Worm (Caenorhabditis elegans) whole organism, L1 larva: ENCODE results near the gene VW02B12L.2.
A peak's percentile ranks its signal among the peaks of the same experiment; 100 is the strongest.

ENCODE experiments used
- C34B4.2 ChIP-seq: sonication (generic microtip); optimal IDR thresholded peaks from 2 replicates; lab custom pipeline; 2017; ENCODE audit warnings: mild to moderate bottlenecking, missing genetic modification characterization, missing compliant biosample characterization
- Y116A8C.19 ChIP-seq: sonication (generic microtip); optimal IDR thresholded peaks from 2 replicates; lab custom pipeline; 2016; ENCODE audit warnings: missing compliant biosample characterization, missing genetic modification characterization, borderline replicate concordance
- aha-1 ChIP-seq: fragments of 150-350 bp; optimal IDR thresholded peaks from 2 replicates; lab custom pipeline; 2014; ENCODE audit warnings: missing biosample characterization, missing genetic modification characterization
- alr-1 ChIP-seq: fragments of 200-800 bp; sonication (Bioruptor generic); optimal IDR thresholded peaks from 2 replicates; lab custom pipeline; 2018; ENCODE audit warnings: borderline replicate concordance, mild to moderate bottlenecking, missing genetic modification characterization, missing compliant biosample characterization
- aly-2 ChIP-seq: fragments of 150-350 bp; optimal IDR thresholded peaks from 2 replicates; lab custom pipeline; 2014; ENCODE audit warnings: missing biosample characterization, missing genetic modification characterization
- ceh-63 ChIP-seq: fragments of 200-800 bp; sonication (Bioruptor generic); optimal IDR thresholded peaks from 2 replicates; lab custom pipeline; 2018; ENCODE audit warnings: mild to moderate bottlenecking, missing genetic modification characterization, missing compliant biosample characterization
- ceh-88 ChIP-seq: fragments of 200-800 bp; sonication (Bioruptor generic); IDR thresholded peaks from 2 replicates; pipeline ENCODE4 v1.3.6; 2022; ENCODE audit warnings: missing genetic modification characterization, missing compliant biosample characterization
- ces-1 ChIP-seq: fragments of 150-350 bp; optimal IDR thresholded peaks from 2 replicates; lab custom pipeline; 2014; ENCODE audit warnings: missing biosample characterization, missing genetic modification reagents, missing genetic modification characterization
- dpl-1 ChIP-seq, 3 experiments: fragments of 150-350 bp in 2 of 3; sonication (generic microtip) in 1 of 3; optimal IDR thresholded peaks; 2 replicates each; lab custom pipeline; 2014 to 2017; ENCODE audit warnings: missing biosample characterization in 3 of 3, missing genetic modification characterization in 3 of 3, missing genetic modification reagents in 3 of 3
- efl-1 ChIP-seq, 4 experiments: fragments of 150-350 bp; optimal IDR thresholded peaks in 3 of 4; peaks in 1 of 4; 1 replicate in 1 of 4; 2 replicates in 3 of 4; lab custom pipeline; 2014; ENCODE audit warnings: missing biosample characterization in 2 of 4, missing genetic modification characterization in 2 of 4, missing genetic modification reagents in 2 of 4
- efl-3 ChIP-seq: fragments of 200-800 bp; sonication (Bioruptor generic); optimal IDR thresholded peaks from 2 replicates; lab custom pipeline; 2018; ENCODE audit warnings: mild to moderate bottlenecking, missing genetic modification characterization, missing compliant biosample characterization
- egl-13 ChIP-seq: sonication (generic microtip); optimal IDR thresholded peaks from 2 replicates; lab custom pipeline; 2016; ENCODE audit warnings: missing genotype, missing genetic modification reagents, missing genetic modification characterization, missing compliant biosample characterization
- elt-3 ChIP-seq, 6 experiments: fragments of 150-350 bp in 1 of 6; sonication (generic microtip); optimal IDR thresholded peaks; 2 replicates each; lab custom pipeline; 2017 to 2018; ENCODE audit warnings: missing biosample characterization in 6 of 6, missing genetic modification characterization in 6 of 6, inconsistent platforms in 1 of 6
- ets-5 ChIP-seq: fragments of 200-800 bp; sonication (Bioruptor generic); IDR thresholded peaks from 2 replicates; pipeline ENCODE4 v1.3.6; 2022; ENCODE audit warnings: missing genetic modification characterization, missing compliant biosample characterization
- fkh-4 ChIP-seq: sonication (generic microtip); optimal IDR thresholded peaks from 2 replicates; lab custom pipeline; 2016; ENCODE audit warnings: missing compliant biosample characterization, missing genetic modification characterization, borderline replicate concordance
- fkh-8 ChIP-seq: sonication (generic microtip); optimal IDR thresholded peaks from 2 replicates; lab custom pipeline; 2016; ENCODE audit warnings: mild to moderate bottlenecking, missing genetic modification characterization, missing compliant biosample characterization
- grh-1 ChIP-seq: fragments of 200-800 bp; sonication (Bioruptor generic); IDR thresholded peaks from 2 replicates; pipeline ENCODE4 v1.3.6; 2022; ENCODE audit warnings: missing genetic modification reagents, missing genetic modification characterization, missing compliant biosample characterization
- hlh-4 ChIP-seq: sonication (generic microtip); optimal IDR thresholded peaks from 2 replicates; lab custom pipeline; 2016; ENCODE audit warnings: mild to moderate bottlenecking, missing genetic modification characterization, missing compliant biosample characterization
- hpl-2 ChIP-seq: fragments of 150-350 bp; optimal IDR thresholded peaks from 2 replicates; lab custom pipeline; 2014; ENCODE audit warnings: missing biosample characterization, missing genetic modification reagents, missing genetic modification characterization
- irx-1 ChIP-seq: sonication (generic microtip); optimal IDR thresholded peaks from 2 replicates; lab custom pipeline; 2016; ENCODE audit warnings: missing genetic modification characterization, missing compliant biosample characterization
- isw-1 ChIP-seq: fragments of 200-800 bp; sonication (Bioruptor generic); IDR thresholded peaks from 2 replicates; pipeline ENCODE4 v1.3.6; 2022; ENCODE audit warnings: missing genetic modification characterization, missing compliant biosample characterization
- lin-13 ChIP-seq: fragments of 150-350 bp; optimal IDR thresholded peaks from 2 replicates; lab custom pipeline; 2014; ENCODE audit warnings: missing biosample characterization, missing genetic modification reagents, missing genetic modification characterization
- lin-15B ChIP-seq: fragments of 150-350 bp; sonication (generic microtip); optimal IDR thresholded peaks from 3 replicates; lab custom pipeline; 2014; ENCODE audit warnings: missing biosample characterization, missing genetic modification characterization
- lin-35 ChIP-seq, 2 experiments: fragments of 150-350 bp; optimal IDR thresholded peaks; 2 replicates each; lab custom pipeline; 2014; ENCODE audit warnings: missing biosample characterization in 2 of 2, missing genetic modification characterization in 2 of 2, missing genetic modification reagents in 2 of 2
- lin-39 ChIP-seq: fragments of 150-350 bp; optimal IDR thresholded peaks from 2 replicates; lab custom pipeline; 2014; ENCODE audit warnings: missing biosample characterization, missing genetic modification reagents, missing genetic modification characterization
- lsy-2 ChIP-seq, 2 experiments: fragments of 150-350 bp; optimal IDR thresholded peaks; 2 replicates each; lab custom pipeline; 2014; ENCODE audit warnings: missing biosample characterization in 2 of 2, missing genetic modification characterization in 2 of 2
- mab-9 ChIP-seq: fragments of 200-800 bp; sonication (Bioruptor generic); IDR thresholded peaks from 2 replicates; pipeline ENCODE4 v1.3.6; 2022; ENCODE audit warnings: missing genetic modification reagents, missing genetic modification characterization, missing compliant biosample characterization
- mef-2 ChIP-seq: fragments of 150-350 bp; optimal IDR thresholded peaks from 2 replicates; lab custom pipeline; 2014; ENCODE audit warnings: missing biosample characterization, missing genetic modification characterization
- mep-1 ChIP-seq: fragments of 150-350 bp; optimal IDR thresholded peaks from 2 replicates; lab custom pipeline; 2014; ENCODE audit warnings: missing biosample characterization, missing genetic modification characterization
- nhr-11 ChIP-seq: fragments of 150-350 bp; optimal IDR thresholded peaks from 2 replicates; lab custom pipeline; 2014; ENCODE audit warnings: missing biosample characterization, missing genetic modification characterization
- nhr-19 ChIP-seq: fragments of 200-800 bp; sonication (Bioruptor generic); conservative IDR thresholded peaks from 2 replicates; pipeline ENCODE4 v1.3.6; 2022; ENCODE audit warnings: missing genetic modification characterization, missing compliant biosample characterization
- nhr-20 ChIP-seq: sonication (generic microtip); optimal IDR thresholded peaks from 2 replicates; lab custom pipeline; 2016; ENCODE audit warnings: mild to moderate bottlenecking, missing genetic modification characterization, missing compliant biosample characterization
- nhr-237 ChIP-seq: fragments of 150-350 bp; optimal IDR thresholded peaks from 2 replicates; lab custom pipeline; 2014; ENCODE audit warnings: missing biosample characterization, missing genetic modification characterization
- nhr-47 ChIP-seq: sonication (generic microtip); optimal IDR thresholded peaks from 2 replicates; lab custom pipeline; 2016; ENCODE audit warnings: mild to moderate bottlenecking, missing genetic modification characterization, moderate library complexity, missing compliant biosample characterization
- nhr-71 ChIP-seq: sonication (generic microtip); optimal IDR thresholded peaks from 2 replicates; lab custom pipeline; 2016; ENCODE audit warnings: mild to moderate bottlenecking, missing genetic modification characterization, moderate library complexity, missing compliant biosample characterization
- nhr-76 ChIP-seq: sonication (generic microtip); optimal IDR thresholded peaks from 2 replicates; lab custom pipeline; 2017; ENCODE audit warnings: missing biosample characterization, missing genetic modification characterization
- nhr-84 ChIP-seq: sonication (generic microtip); optimal IDR thresholded peaks from 2 replicates; lab custom pipeline; 2017; ENCODE audit warnings: missing biosample characterization, missing genetic modification characterization
- nhr-85 ChIP-seq: sonication (generic microtip); peaks from one replicate; lab custom pipeline; 2016; ENCODE audit warnings: missing genetic modification characterization, inconsistent platforms, missing compliant biosample characterization
- nhr-90 ChIP-seq: sonication (generic microtip); optimal IDR thresholded peaks from 2 replicates; lab custom pipeline; 2016; ENCODE audit warnings: mild to moderate bottlenecking, missing genetic modification characterization, missing compliant biosample characterization; ENCODE audit not compliant: poor library complexity
- pag-3 ChIP-seq: sonication (generic microtip); optimal IDR thresholded peaks from 2 replicates; lab custom pipeline; 2017; ENCODE audit warnings: missing genetic modification characterization, mild to moderate bottlenecking, missing compliant biosample characterization, antibody characterized with exemption, borderline replicate concordance; ENCODE audit not compliant: insufficient read depth
- pax-3 ChIP-seq: fragments of 200-800 bp; sonication (Bioruptor generic); optimal IDR thresholded peaks from 2 replicates; lab custom pipeline; 2018; ENCODE audit warnings: mild to moderate bottlenecking, missing genetic modification characterization, moderate library complexity, missing compliant biosample characterization
- pqm-1 ChIP-seq: sonication (generic microtip); optimal IDR thresholded peaks from 3 replicates; lab custom pipeline; 2017; ENCODE audit warnings: missing biosample characterization, missing genetic modification characterization
- skn-1 ChIP-seq: fragments of 150-350 bp; optimal IDR thresholded peaks from 2 replicates; lab custom pipeline; 2014; ENCODE audit warnings: missing biosample characterization, missing genetic modification characterization
- snu-23 ChIP-seq: sonication (generic microtip); optimal IDR thresholded peaks from 2 replicates; lab custom pipeline; 2016; ENCODE audit warnings: missing genetic modification characterization, missing compliant biosample characterization
- sox-4 ChIP-seq: sonication (generic microtip); optimal IDR thresholded peaks from 2 replicates; lab custom pipeline; 2016; ENCODE audit warnings: missing genetic modification characterization, missing compliant biosample characterization
- tlp-1 ChIP-seq: fragments of 150-350 bp; optimal IDR thresholded peaks from 2 replicates; lab custom pipeline; 2014; ENCODE audit warnings: missing biosample characterization, missing genetic modification characterization
- unc-130 ChIP-seq: fragments of 150-350 bp; optimal IDR thresholded peaks from 2 replicates; lab custom pipeline; 2017; ENCODE audit warnings: missing biosample characterization, missing genetic modification characterization, inconsistent platforms
- unc-62 ChIP-seq: fragments of 150-350 bp; optimal IDR thresholded peaks from 2 replicates; lab custom pipeline; 2014; ENCODE audit warnings: missing biosample characterization, missing genetic modification reagents, missing genetic modification characterization
- unc-98 ChIP-seq: fragments of 200-800 bp; sonication (Bioruptor generic); IDR thresholded peaks from 2 replicates; pipeline ENCODE4 v1.3.6; 2022; ENCODE audit warnings: missing genetic modification characterization, missing compliant biosample characterization
- vab-15 ChIP-seq: sonication (generic microtip); optimal IDR thresholded peaks from 2 replicates; lab custom pipeline; 2017; ENCODE audit warnings: missing genotype, mild to moderate bottlenecking, missing genetic modification characterization, missing compliant biosample characterization
- zip-4 ChIP-seq: fragments of 200-800 bp; sonication (Bioruptor generic); optimal IDR thresholded peaks from 2 replicates; lab custom pipeline; 2018; ENCODE audit warnings: mild to moderate bottlenecking, missing genetic modification characterization, moderate library complexity, missing compliant biosample characterization

VW02B12L.2 gene

ce11 chrII:11453025-11453424 lies 12.9 kb upstream of the VW02B12L.2 start, which contains the start of gene rsp-1 (continued):
- TF ChIP-seq efl-1 (optimal IDR thresholded peaks at IDR 0.05; lab: Kevin White, UChicago) (peak; percentile 88 to 90), efl-1 (GFP tag; optimal IDR thresholded peaks at IDR 0.05 in 1 of 2; lab: Kevin White, UChicago) (peak; percentile 84 to 98), nhr-20 (tag; lab: Kevin White, UChicago) (peak; percentile 94), isw-1 (GFP tag; lab: Robert Waterston, UW) (peak; percentile 87), mab-9 (no peak), irx-1 (tag; lab: Kevin White, UChicago) (peak; percentile 76), nhr-19 (GFP tag; lab: Robert Waterston, UW) (peak; percentile 90), vab-15 (tag; lab: Kevin White, UChicago) (peak; percentile 67), alr-1 (no peak), mep-1 (peak; percentile 84), ces-1 (GFP tag; lab: Kevin White, UChicago) (no peak), zip-4 (GFP tag; lab: Kevin White, UChicago) (peak; percentile 74), nhr-90 (tag; lab: Kevin White, UChicago) (peak; percentile 89), lin-15B (tag; lab: Kevin White, UChicago) (peak; percentile 84), nhr-237 (tag; lab: Kevin White, UChicago) (no peak), ets-5 (GFP tag; lab: Robert Waterston, UW) (no peak), unc-98 (no peak), lin-35 (GFP tag; optimal IDR thresholded peaks at IDR 0.05; lab: Kevin White, UChicago) (peak; percentile 90 to 94), dpl-1 (GFP tag; optimal IDR thresholded peaks at IDR 0.05; lab: Kevin White, UChicago) (peak; percentile 84 to 88 (median 87)), ceh-63 (GFP tag; lab: Kevin White, UChicago) (no peak), nhr-76 (no peak), hpl-2 (peak; percentile 80), ceh-88 (no peak; the same call in 1 of the 2 replicates), fkh-4 (tag; lab: Kevin White, UChicago) (peak; percentile 29), aha-1 (tag; lab: Kevin White, UChicago) (peak; percentile 17), skn-1 (tag; lab: Kevin White, UChicago) (peak; percentile 83), hlh-4 (tag; lab: Kevin White, UChicago) (no peak), lin-13 (GFP tag; lab: Kevin White, UChicago) (peak; percentile 89), egl-13 (peak; percentile 49), nhr-71 (peak; percentile 93), Y116A8C.19 (tag; lab: Kevin White, UChicago) (no peak), nhr-11 (tag; lab: Kevin White, UChicago) (peak; percentile 46), lin-39 (tag; lab: Kevin White, UChicago) (peak; percentile 42), nhr-47 (tag; lab: Kevin White, UChicago) (peak; percentile 91), tlp-1 (tag; lab: Kevin White, UChicago) (no peak), pqm-1 (no peak), unc-62 (no peak), sox-4 (tag; lab: Kevin White, UChicago) (peak; percentile 45), elt-3 (tag; optimal IDR thresholded peaks at IDR 0.05; lab: Kevin White, UChicago) (peak in 4 of 6 experiments; percentile 24 to 96 (median 67)), fkh-8 (tag; lab: Kevin White, UChicago) (peak; percentile 79), mef-2 (tag; lab: Kevin White, UChicago) (peak; percentile 13), unc-130 (peak; percentile 91), lsy-2 (tag; optimal IDR thresholded peaks at IDR 0.05; lab: Kevin White, UChicago) (peak; percentile 91 to 94), aly-2 (peak; percentile 65), C34B4.2 (tag; lab: Kevin White, UChicago) (no peak), nhr-85 (tag; lab: Kevin White, UChicago) (peak; percentile 92), grh-1 (GFP tag; lab: Robert Waterston, UW) (peak; percentile 80), efl-3 (GFP tag; lab: Kevin White, UChicago) (no peak), nhr-84 (tag; lab: Kevin White, UChicago) (no peak), pag-3 (tag; lab: Kevin White, UChicago) (no peak), snu-23 (GFP tag; lab: Kevin White, UChicago) (peak; percentile 94), pax-3 (tag; lab: Kevin White, UChicago) (peak; percentile 73)
